Worm (Caenorhabditis elegans) whole organism, late embryonic: ENCODE data around the gene igeg-2.

ENCODE experiments used
- C08G9.2 ChIP-seq: sonication (generic microtip); optimal IDR thresholded peaks from 2 replicates; lab custom pipeline; 2016; ENCODE audit warnings: mild to moderate bottlenecking, missing genetic modification characterization, moderate library complexity, missing compliant biosample characterization
- C38D4.7 ChIP-seq: fragments of 200-800 bp; sonication (Bioruptor generic); optimal IDR thresholded peaks from 2 replicates; lab custom pipeline; 2018; ENCODE audit warnings: mild to moderate bottlenecking, missing genetic modification characterization, moderate library complexity, missing compliant biosample characterization
- F13H6.1 ChIP-seq: sonication (generic microtip); optimal IDR thresholded peaks from 2 replicates; lab custom pipeline; 2016; ENCODE audit warnings: missing genetic modification characterization, missing compliant biosample characterization
- K09A11.1 ChIP-seq: sonication (generic microtip); optimal IDR thresholded peaks from 2 replicates; lab custom pipeline; 2017; ENCODE audit warnings: antibody characterized with exemption, mild to moderate bottlenecking, missing genetic modification characterization, missing compliant biosample characterization; ENCODE audit not compliant: insufficient read depth
- T23F11.4 ChIP-seq: fragments of 200-800 bp; sonication (Bioruptor generic); optimal IDR thresholded peaks from 2 replicates; lab custom pipeline; 2018; ENCODE audit warnings: mild to moderate bottlenecking, missing genetic modification characterization, missing compliant biosample characterization
- Y22D7AL.16 ChIP-seq: sonication (generic microtip); optimal IDR thresholded peaks from 2 replicates; lab custom pipeline; 2016; ENCODE audit warnings: missing genetic modification characterization, missing compliant biosample characterization
- ahr-1 ChIP-seq: sonication (generic microtip); optimal IDR thresholded peaks from 2 replicates; lab custom pipeline; 2016; ENCODE audit warnings: missing genetic modification characterization, missing compliant biosample characterization
- ama-1 ChIP-seq: fragments of 150-350 bp; optimal IDR thresholded peaks from 2 replicates; lab custom pipeline; 2014
- ceh-14 ChIP-seq: sonication (generic microtip); optimal IDR thresholded peaks from 2 replicates; lab custom pipeline; 2016; ENCODE audit warnings: missing genotype, missing genetic modification characterization, missing compliant biosample characterization
- ceh-18 ChIP-seq: sonication (generic microtip); optimal IDR thresholded peaks from 2 replicates; lab custom pipeline; 2016; ENCODE audit warnings: missing genetic modification characterization, missing compliant biosample characterization
- ceh-19 ChIP-seq: fragments of 200-800 bp; sonication (Bioruptor generic); optimal IDR thresholded peaks from 2 replicates; lab custom pipeline; 2018; ENCODE audit warnings: mild to moderate bottlenecking, missing genetic modification characterization, missing compliant biosample characterization
- ceh-2 ChIP-seq: sonication (generic microtip); optimal IDR thresholded peaks from 2 replicates; lab custom pipeline; 2016; ENCODE audit warnings: missing genotype, missing genetic modification characterization, missing compliant biosample characterization
- ceh-30 ChIP-seq: fragments of 150-350 bp; optimal IDR thresholded peaks from 2 replicates; lab custom pipeline; 2014; ENCODE audit warnings: missing biosample characterization, missing genetic modification characterization
- ceh-31 ChIP-seq: sonication (generic microtip); optimal IDR thresholded peaks from 2 replicates; lab custom pipeline; 2016; ENCODE audit warnings: missing genetic modification characterization, missing compliant biosample characterization
- ceh-34 ChIP-seq: sonication (generic microtip); optimal IDR thresholded peaks from 2 replicates; lab custom pipeline; 2016; ENCODE audit warnings: mild to moderate bottlenecking, missing genetic modification characterization, missing compliant biosample characterization
- ceh-45 ChIP-seq: fragments of 200-800 bp; sonication (Bioruptor generic); IDR thresholded peaks from 2 replicates; pipeline ENCODE4 v1.3.6; 2022; ENCODE audit warnings: missing genetic modification reagents, missing genetic modification characterization, missing compliant biosample characterization
- ceh-48 ChIP-seq: sonication (generic microtip); optimal IDR thresholded peaks from 2 replicates; lab custom pipeline; 2016; ENCODE audit warnings: missing genetic modification characterization, inconsistent platforms, missing compliant biosample characterization
- ceh-9 ChIP-seq: sonication (generic microtip); optimal IDR thresholded peaks from 2 replicates; lab custom pipeline; 2016; ENCODE audit warnings: mild to moderate bottlenecking, missing genetic modification characterization, inconsistent platforms, missing compliant biosample characterization
- che-1 ChIP-seq: sonication (generic microtip); optimal IDR thresholded peaks from 2 replicates; lab custom pipeline; 2016; ENCODE audit warnings: mild to moderate bottlenecking, missing genetic modification characterization, missing compliant biosample characterization
- dve-1 ChIP-seq: sonication (generic microtip); optimal IDR thresholded peaks from 2 replicates; lab custom pipeline; 2017; ENCODE audit warnings: antibody characterized with exemption, mild to moderate bottlenecking, missing genetic modification characterization, missing compliant biosample characterization
- elt-2 ChIP-seq: sonication (generic microtip); optimal IDR thresholded peaks from 2 replicates; lab custom pipeline; 2016; ENCODE audit warnings: missing genetic modification reagents, missing genetic modification characterization, missing compliant biosample characterization
- ets-4 ChIP-seq: sonication (generic microtip); optimal IDR thresholded peaks from 2 replicates; lab custom pipeline; 2016; ENCODE audit warnings: missing genetic modification characterization, missing compliant biosample characterization
- eyg-1 ChIP-seq: sonication (generic microtip); optimal IDR thresholded peaks from 2 replicates; lab custom pipeline; 2016; ENCODE audit warnings: missing genotype, missing genetic modification characterization, missing compliant biosample characterization
- fax-1 ChIP-seq: sonication (generic microtip); optimal IDR thresholded peaks from 2 replicates; lab custom pipeline; 2016; ENCODE audit warnings: missing genotype, missing genetic modification characterization, missing compliant biosample characterization
- fkh-10 ChIP-seq: fragments of 150-350 bp; optimal IDR thresholded peaks from 2 replicates; lab custom pipeline; 2014; ENCODE audit warnings: missing biosample characterization, missing genetic modification reagents, missing genetic modification characterization
- fkh-6 ChIP-seq: sonication (generic microtip); optimal IDR thresholded peaks from 2 replicates; lab custom pipeline; 2016; ENCODE audit warnings: missing genetic modification characterization, missing compliant biosample characterization
- gmeb-2 ChIP-seq: sonication (generic microtip); optimal IDR thresholded peaks from 2 replicates; lab custom pipeline; 2016; ENCODE audit warnings: missing genetic modification characterization, inconsistent platforms, missing compliant biosample characterization
- hlh-13 ChIP-seq: fragments of 200-800 bp; sonication (Bioruptor generic); optimal IDR thresholded peaks from 2 replicates; lab custom pipeline; 2018; ENCODE audit warnings: mild to moderate bottlenecking, missing genetic modification characterization, missing compliant biosample characterization
- hlh-30 ChIP-seq: sonication (generic microtip); optimal IDR thresholded peaks from 2 replicates; lab custom pipeline; 2017; ENCODE audit warnings: antibody characterized with exemption, missing genetic modification characterization, missing compliant biosample characterization; ENCODE audit not compliant: insufficient read depth
- hlh-8 ChIP-seq: sonication (generic microtip); optimal IDR thresholded peaks from 2 replicates; lab custom pipeline; 2016; ENCODE audit warnings: missing genotype, missing genetic modification characterization, missing compliant biosample characterization
- lin-11 ChIP-seq: fragments of 200-800 bp; sonication (Bioruptor generic); optimal IDR thresholded peaks from 2 replicates; lab custom pipeline; 2018; ENCODE audit warnings: mild to moderate bottlenecking, missing genetic modification characterization, missing compliant biosample characterization
- madf-2 ChIP-seq: sonication (generic microtip); optimal IDR thresholded peaks from 2 replicates; lab custom pipeline; 2017; ENCODE audit warnings: missing genetic modification characterization, missing compliant biosample characterization
- mec-3 ChIP-seq: sonication (generic microtip); optimal IDR thresholded peaks from 2 replicates; lab custom pipeline; 2016; ENCODE audit warnings: borderline replicate concordance, missing genetic modification characterization, missing compliant biosample characterization
- nfya-1 ChIP-seq: sonication (generic microtip); optimal IDR thresholded peaks from 2 replicates; lab custom pipeline; 2017; ENCODE audit warnings: missing genetic modification characterization, mild to moderate bottlenecking, missing compliant biosample characterization, antibody characterized with exemption, moderate library complexity
- nhr-11 ChIP-seq: fragments of 150-350 bp; optimal IDR thresholded peaks from 2 replicates; lab custom pipeline; 2014; ENCODE audit warnings: missing biosample characterization, missing genetic modification characterization
- npax-4 ChIP-seq: sonication (generic microtip); optimal IDR thresholded peaks from 2 replicates; lab custom pipeline; 2016; ENCODE audit warnings: missing genetic modification characterization, missing compliant biosample characterization
- odd-2 ChIP-seq: sonication (generic microtip); optimal IDR thresholded peaks from 2 replicates; lab custom pipeline; 2017; ENCODE audit warnings: antibody characterized with exemption, mild to moderate bottlenecking, missing genetic modification characterization, missing compliant biosample characterization
- pat-9 ChIP-seq: fragments of 200-800 bp; sonication (Bioruptor generic); optimal IDR thresholded peaks from 2 replicates; lab custom pipeline; 2018; ENCODE audit warnings: mild to moderate bottlenecking, missing genetic modification characterization, moderate library complexity, missing compliant biosample characterization
- pha-2 ChIP-seq: sonication (generic microtip); optimal IDR thresholded peaks from 2 replicates; lab custom pipeline; 2017; ENCODE audit warnings: mild to moderate bottlenecking, missing genetic modification characterization, missing compliant biosample characterization
- pha-4 ChIP-seq: fragments of 150-350 bp; optimal IDR thresholded peaks from 2 replicates; lab custom pipeline; 2018; ENCODE audit warnings: missing biosample characterization, missing genetic modification reagents, missing genetic modification characterization
- pros-1 ChIP-seq: fragments of 150-350 bp; optimal IDR thresholded peaks from 2 replicates; lab custom pipeline; 2014; ENCODE audit warnings: missing biosample characterization, missing genetic modification reagents, missing genetic modification characterization
- ref-2 ChIP-seq: sonication (generic microtip); optimal IDR thresholded peaks from 2 replicates; lab custom pipeline; 2016; ENCODE audit warnings: missing genetic modification characterization, missing compliant biosample characterization
- sox-2 ChIP-seq: fragments of 200-800 bp; sonication (Bioruptor generic); IDR thresholded peaks from 2 replicates; pipeline ENCODE4 v1.3.6; 2022; ENCODE audit warnings: missing genetic modification reagents, missing genetic modification characterization, missing compliant biosample characterization
- sox-4 ChIP-seq: sonication (generic microtip); optimal IDR thresholded peaks from 2 replicates; lab custom pipeline; 2017; ENCODE audit warnings: mild to moderate bottlenecking, missing genetic modification characterization, inconsistent platforms, missing compliant biosample characterization
- tbx-2 ChIP-seq: sonication (generic microtip); optimal IDR thresholded peaks from 2 replicates; lab custom pipeline; 2016; ENCODE audit warnings: missing genetic modification characterization, missing compliant biosample characterization
- tbx-7 ChIP-seq: sonication (generic microtip); optimal IDR thresholded peaks from 2 replicates; lab custom pipeline; 2016; ENCODE audit warnings: missing genotype, missing genetic modification characterization, missing compliant biosample characterization
- ttx-3 ChIP-seq: sonication (generic microtip); optimal IDR thresholded peaks from 2 replicates; lab custom pipeline; 2016; ENCODE audit warnings: missing genetic modification reagents, missing genetic modification characterization, missing compliant biosample characterization
- ztf-16 ChIP-seq: sonication (generic microtip); optimal IDR thresholded peaks from 2 replicates; lab custom pipeline; 2017; ENCODE audit warnings: missing genetic modification characterization, missing compliant biosample characterization

The igeg-2 gene

DNA sequence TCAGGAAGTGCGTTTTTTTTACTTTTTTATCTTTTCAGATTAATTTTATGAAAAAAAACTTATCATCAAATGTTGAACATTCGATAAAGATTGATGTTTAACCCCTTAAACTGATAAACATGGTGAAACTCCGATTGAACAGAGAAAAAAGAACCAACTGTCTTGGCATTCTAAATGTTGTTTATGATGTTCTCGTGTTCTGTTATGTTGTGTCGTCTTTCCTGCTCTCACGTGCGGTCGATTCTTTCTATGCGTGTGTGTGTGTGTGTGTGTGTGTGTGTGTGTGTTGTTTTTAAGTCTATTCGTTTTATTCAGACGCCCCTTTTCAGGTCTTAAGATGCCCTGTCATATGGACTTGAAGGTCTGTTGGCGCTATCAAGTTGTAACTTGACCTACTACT is 23.2 kb upstream of the igeg-2 start:
- no peak for TF ChIP-seq pros-1
- no peak for TF ChIP-seq dve-1 (tag; lab: Kevin White, UChicago)
- TF ChIP-seq ztf-16: no peak
- no peak for TF ChIP-seq T23F11.4 (GFP tag; lab: Kevin White, UChicago)
- no peak for TF ChIP-seq fax-1 (tag; lab: Kevin White, UChicago)
- TF ChIP-seq hlh-8 (tag; lab: Kevin White, UChicago): no peak
- no peak for TF ChIP-seq pha-2 (tag; lab: Kevin White, UChicago)
- no peak for TF ChIP-seq che-1
- no peak for TF ChIP-seq ceh-19
- no peak for TF ChIP-seq fkh-10 (GFP tag; lab: Kevin White, UChicago)
- no peak for TF ChIP-seq ama-1
- no peak for TF ChIP-seq ceh-48 (tag; lab: Kevin White, UChicago)
- TF ChIP-seq sox-4 (tag; lab: Kevin White, UChicago): no peak
- TF ChIP-seq ceh-45 (GFP tag; lab: Robert Waterston, UW): no peak
- TF ChIP-seq ceh-2: no peak
- no peak for TF ChIP-seq npax-4 (tag; lab: Kevin White, UChicago)
- TF ChIP-seq C38D4.7 (GFP tag; lab: Kevin White, UChicago): no peak
- no peak for TF ChIP-seq K09A11.1
- TF ChIP-seq odd-2 (tag; lab: Kevin White, UChicago): no peak

DNA sequence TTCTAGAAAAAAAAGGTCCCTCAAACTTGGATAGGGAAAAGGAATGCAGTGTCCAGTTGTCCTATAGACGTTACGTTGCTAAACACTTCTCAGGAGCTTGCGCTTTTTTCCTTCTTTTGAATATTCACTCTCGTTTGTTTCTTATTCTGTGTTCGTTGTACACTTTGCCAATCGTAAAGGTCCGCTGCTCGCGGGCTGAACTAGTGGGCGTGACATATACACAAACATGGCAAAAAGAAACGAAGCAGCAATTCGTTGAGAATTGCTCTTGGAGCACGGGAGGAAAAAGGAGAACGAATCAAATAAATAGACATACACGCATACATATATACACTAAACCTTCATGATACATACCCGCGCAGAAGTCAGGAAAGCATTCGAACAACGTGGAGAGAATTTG is 22.4 kb upstream of the igeg-2 start:
- TF ChIP-seq ets-4 (tag; lab: Kevin White, UChicago): no peak
- TF ChIP-seq ref-2 (tag; lab: Kevin White, UChicago): no peak
- TF ChIP-seq Y22D7AL.16: no peak
- no peak for TF ChIP-seq ceh-19
- no peak for TF ChIP-seq ama-1
- TF ChIP-seq pha-4 (tag; lab: Kevin White, UChicago): no peak

ce11 chrX:11467320-11467732 is 20.9 kb upstream of the igeg-2 start:
- no peak for TF ChIP-seq ttx-3 (tag; lab: Kevin White, UChicago)
- peak; percentile 12 for TF ChIP-seq fkh-10 (GFP tag; lab: Kevin White, UChicago)
- no peak for TF ChIP-seq pha-4 (tag; lab: Kevin White, UChicago)
- TF ChIP-seq hlh-13 (GFP tag; lab: Kevin White, UChicago): peak; percentile 14
- TF ChIP-seq ceh-31 (tag; lab: Kevin White, UChicago): peak; percentile 82
- no peak for TF ChIP-seq lin-11
- peak; percentile 42 for TF ChIP-seq C38D4.7 (GFP tag; lab: Kevin White, UChicago)
- TF ChIP-seq tbx-7: no peak
- TF ChIP-seq eyg-1: no peak
- TF ChIP-seq gmeb-2 (tag; lab: Kevin White, UChicago): no peak
- peak; percentile 2 for TF ChIP-seq pat-9
- TF ChIP-seq ama-1: no peak
- no peak for TF ChIP-seq pha-2 (tag; lab: Kevin White, UChicago)
- no peak for TF ChIP-seq npax-4 (tag; lab: Kevin White, UChicago)
- TF ChIP-seq ceh-30: no peak
- peak; percentile 52 for TF ChIP-seq C08G9.2 (tag; lab: Kevin White, UChicago)
- TF ChIP-seq dve-1 (tag; lab: Kevin White, UChicago): no peak
- peak; percentile 46 for TF ChIP-seq hlh-30
- peak; percentile 61 for TF ChIP-seq tbx-2 (tag; lab: Kevin White, UChicago)
- TF ChIP-seq ets-4 (tag; lab: Kevin White, UChicago): no peak
- TF ChIP-seq ceh-14 (tag; lab: Kevin White, UChicago): peak; percentile 85
- TF ChIP-seq ceh-18 (tag; lab: Kevin White, UChicago): peak; percentile 93
- no peak for TF ChIP-seq ceh-2
- no peak for TF ChIP-seq fkh-6 (tag; lab: Kevin White, UChicago)
- no peak for TF ChIP-seq sox-2 (GFP tag; lab: Robert Waterston, UW)
- TF ChIP-seq ceh-34 (tag; lab: Kevin White, UChicago): peak; percentile 61
- no peak for TF ChIP-seq elt-2 (tag; lab: Kevin White, UChicago)
- TF ChIP-seq mec-3 (tag; lab: Kevin White, UChicago): peak; percentile 29
- TF ChIP-seq ceh-45 (GFP tag; lab: Robert Waterston, UW): no peak
- no peak for TF ChIP-seq ztf-16
- no peak for TF ChIP-seq madf-2
- no peak for TF ChIP-seq nhr-11 (tag; lab: Kevin White, UChicago)
- TF ChIP-seq nfya-1 (tag; lab: Kevin White, UChicago): peak; percentile 69
- TF ChIP-seq sox-4 (tag; lab: Kevin White, UChicago): peak; percentile 24
- no peak for TF ChIP-seq ahr-1
- TF ChIP-seq fax-1 (tag; lab: Kevin White, UChicago): peak; percentile 24
- TF ChIP-seq ceh-9 (tag; lab: Kevin White, UChicago): no peak
- peak; percentile 67 for TF ChIP-seq F13H6.1 (tag; lab: Kevin White, UChicago)
